Fruit fly (Drosophila melanogaster) whole organism, embryonic: ENCODE results near the gene Kah.
A peak's percentile ranks its signal among the peaks of the same experiment; 100 is the strongest.

Experiments used
- Abd-B ChIP-seq: fragments of 200-800 bp; sonication (Bioruptor generic); optimal IDR thresholded peaks from 2 replicates; lab custom pipeline; 2018; ENCODE audit warnings: missing biosample characterization, mild to moderate bottlenecking, missing genetic modification characterization, moderate library complexity
- BtbVII ChIP-seq: fragments of 200-800 bp; sonication (Bioruptor generic); optimal IDR thresholded peaks from 3 replicates; lab custom pipeline; 2017; ENCODE audit warnings: missing biosample characterization, mild to moderate bottlenecking, missing genetic modification characterization
- CG10321 ChIP-seq: fragments of 200-800 bp; sonication (Bioruptor generic); IDR thresholded peaks from 2 replicates; pipeline ENCODE4 v1.3.6; 2022; ENCODE audit warnings: missing biosample characterization, missing genetic modification characterization
- CG3163 ChIP-seq: fragments of 200-800 bp; sonication (Bioruptor generic); optimal IDR thresholded peaks from 3 replicates; lab custom pipeline; 2016; ENCODE audit warnings: missing biosample characterization, missing genetic modification characterization
- CG8944 ChIP-seq: fragments of 200-800 bp; sonication (Bioruptor generic); optimal IDR thresholded peaks from 3 replicates; lab custom pipeline; 2016; ENCODE audit warnings: missing biosample characterization, missing genetic modification characterization
- CG9876 ChIP-seq: fragments of 200-800 bp; sonication (Bioruptor generic); optimal IDR thresholded peaks from 2 replicates; lab custom pipeline; 2016; ENCODE audit warnings: missing biosample characterization, missing genetic modification characterization
- CkIIα-i1 ChIP-seq: fragments of 200-800 bp; sonication (Bioruptor generic); IDR thresholded peaks from 2 replicates; pipeline ENCODE4 v1.3.6; 2022; ENCODE audit warnings: missing biosample characterization, missing genetic modification characterization
- HLH4C ChIP-seq: fragments of 200-800 bp; sonication (Bioruptor generic); IDR thresholded peaks from 3 replicates; pipeline ENCODE4 v1.3.6; 2022; ENCODE audit warnings: missing biosample characterization, missing genetic modification characterization; ENCODE audit not compliant: partially characterized antibody
- Med ChIP-seq: fragments of 200-800 bp; sonication (Bioruptor generic); peaks from one replicate; lab custom pipeline; 2016; ENCODE audit warnings: missing biosample characterization, missing genetic modification characterization, mild to moderate bottlenecking, inconsistent platforms, moderate library complexity
- dmrt99B ChIP-seq: fragments of 200-800 bp; sonication (Bioruptor generic); optimal IDR thresholded peaks from 2 replicates; lab custom pipeline; 2018; ENCODE audit warnings: missing biosample characterization, mild to moderate bottlenecking, missing genetic modification characterization, moderate library complexity
- exex ChIP-seq: fragments of 200-800 bp; sonication (Bioruptor generic); optimal IDR thresholded peaks from 4 replicates; lab custom pipeline; 2018; ENCODE audit warnings: missing biosample characterization, mild to moderate bottlenecking, missing genetic modification characterization, moderate library complexity
- gt ChIP-seq: fragments of 200-800 bp; sonication (Bioruptor generic); IDR thresholded peaks from 2 replicates; pipeline ENCODE4 v1.3.6; 2022; ENCODE audit warnings: missing biosample characterization, missing genetic modification characterization
- nmo ChIP-seq: fragments of 200-800 bp; sonication (Bioruptor generic); optimal IDR thresholded peaks from 2 replicates; lab custom pipeline; 2018; ENCODE audit warnings: missing biosample characterization, mild to moderate bottlenecking, missing genetic modification characterization, moderate library complexity
- oc ChIP-seq: fragments of 200-800 bp; sonication (Bioruptor generic); optimal IDR thresholded peaks from 2 replicates; lab custom pipeline; 2018; ENCODE audit warnings: missing biosample characterization, mild to moderate bottlenecking, missing genetic modification characterization, moderate library complexity

DNA sequence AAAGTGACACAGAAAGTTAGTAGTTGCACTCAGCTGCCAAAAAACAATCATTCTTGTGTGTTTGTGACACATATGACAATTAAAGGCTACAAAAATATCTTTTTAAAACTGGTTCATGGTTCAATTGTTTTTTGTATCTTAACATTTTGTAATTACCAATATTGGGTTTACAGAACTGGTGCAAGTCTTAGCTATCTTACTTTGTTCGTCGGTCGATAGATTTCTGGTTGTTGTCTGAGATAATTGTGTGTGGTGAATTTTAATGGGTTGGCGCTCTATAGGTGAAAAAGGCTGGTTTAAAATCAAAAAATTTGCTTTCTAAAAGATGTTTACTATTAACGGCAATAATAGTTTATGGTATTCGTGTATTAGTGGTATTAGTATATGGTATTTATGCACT, 15.6 kb upstream of the Kah start:
- no peak for TF ChIP-seq gt
- no peak for TF ChIP-seq nmo (GFP tag; lab: Kevin White, UChicago)
- no peak for TF ChIP-seq oc (tag; lab: Kevin White, UChicago)
- TF ChIP-seq CG10321 (GFP tag; lab: Robert Waterston, UW) = no peak
- no peak for TF ChIP-seq BtbVII
- no peak for TF ChIP-seq dmrt99B (tag; lab: Kevin White, UChicago)
- no peak for TF ChIP-seq Abd-B (GFP tag; lab: Kevin White, UChicago)
- TF ChIP-seq CkIIα-i1 (GFP tag; lab: Robert Waterston, UW) = no peak
- TF ChIP-seq CG8944 (GFP tag; lab: Kevin White, UChicago) = no peak
- TF ChIP-seq CG9876 (GFP tag; lab: Kevin White, UChicago) = no peak
- TF ChIP-seq CG3163 (GFP tag; lab: Kevin White, UChicago) = no peak
- no peak for TF ChIP-seq Med (GFP tag; lab: Kevin White, UChicago)
- no peak for TF ChIP-seq HLH4C (GFP tag; lab: Robert Waterston, UW)
- TF ChIP-seq exex = peak; percentile 64
